Worm (Caenorhabditis elegans): ENCODE data around the gene C18E9.9.

Gene C18E9.9

ce11 chrII:8989444-8989843 is at the start of gene C18E9.9:
C18E9.9 (minus strand) TSS chrII:8989544.
- TF ChIP-seq F13H6.1 (tag; optimal IDR thresholded peaks at IDR 0.05) (no peak), ceh-16 (tag; optimal IDR thresholded peaks at IDR 0.05) (no peak), elt-1 (tag; optimal IDR thresholded peaks at IDR 0.05) (no peak), unc-55 (GFP tag; optimal IDR thresholded peaks at IDR 0.05) (no peak), mab-5 (tag; optimal IDR thresholded peaks at IDR 0.05) (no peak), sma-9 (GFP tag; optimal IDR thresholded peaks at IDR 0.05) (no peak), sma-9 (tag; optimal IDR thresholded peaks at IDR 0.05) (no peak)

- no peak for TF ChIP-seq nhr-237 (tag; optimal IDR thresholded peaks at IDR 0.05)
- TF ChIP-seq fos-1 (tag; optimal IDR thresholded peaks at IDR 0.05), result peak; percentile 15
- no peak for TF ChIP-seq mab-5 (tag; optimal IDR thresholded peaks at IDR 0.05)
- TF ChIP-seq ceh-82 (tag; optimal IDR thresholded peaks at IDR 0.05), result no peak
- TF ChIP-seq lin-39 (tag; optimal IDR thresholded peaks at IDR 0.05), result no peak
- no peak for TF ChIP-seq mbf-1 (tag; optimal IDR thresholded peaks at IDR 0.05)
- TF ChIP-seq lin-13 (GFP tag; optimal IDR thresholded peaks at IDR 0.05), result no peak
- no peak for TF ChIP-seq lsy-2 (tag; optimal IDR thresholded peaks at IDR 0.05)
- TF ChIP-seq R02D3.7 (tag; optimal IDR thresholded peaks at IDR 0.05), result no peak
- TF ChIP-seq Y55F3AM.14 (GFP tag; optimal IDR thresholded peaks at IDR 0.05), result no peak
- TF ChIP-seq nhr-21 (tag; optimal IDR thresholded peaks at IDR 0.05), result no peak
- TF ChIP-seq elt-1 (tag; optimal IDR thresholded peaks at IDR 0.05), result no peak
- TF ChIP-seq skn-1 (tag; optimal IDR thresholded peaks at IDR 0.05), result peak; percentile 94
- no peak for TF ChIP-seq ztf-1 (GFP tag; conservative IDR thresholded peaks at IDR 0.05)
- no peak for TF ChIP-seq aly-2 (tag; optimal IDR thresholded peaks at IDR 0.05)
Measured at ce11 chrII:9038736-9039135, 49.4 kb upstream of the C18E9.9 start.

ce11 chrII:9038201-9038600 is 48.9 kb upstream of the C18E9.9 start, which contains the start of gene gcs-1:
gcs-1 (minus strand) TSS chrII:9038301.
- TF ChIP-seq nhr-21 (tag; optimal IDR thresholded peaks at IDR 0.05) (no peak), nhr-23 (tag; optimal IDR thresholded peaks at IDR 0.05) (no peak), ceh-82 (tag; optimal IDR thresholded peaks at IDR 0.05) (no peak), alr-1 (tag; optimal IDR thresholded peaks at IDR 0.05) (no peak), elt-1 (tag; optimal IDR thresholded peaks at IDR 0.05) (no peak), lsy-2 (tag; optimal IDR thresholded peaks at IDR 0.05) (no peak)

ce11 chrII:9033034-9033433 is 43.7 kb upstream of the C18E9.9 start:
- TF ChIP-seq ztf-1 (GFP tag; conservative IDR thresholded peaks at IDR 0.05) (no peak), egl-27 (tag; optimal IDR thresholded peaks at IDR 0.05) (peak; percentile 52), skn-1 (tag; optimal IDR thresholded peaks at IDR 0.05) (no peak), unc-62 (GFP tag; optimal IDR thresholded peaks at IDR 0.05) (no peak), ceh-82 (tag; optimal IDR thresholded peaks at IDR 0.05) (no peak), Y55F3AM.14 (GFP tag; optimal IDR thresholded peaks at IDR 0.05) (no peak), nhr-21 (tag; optimal IDR thresholded peaks at IDR 0.05) (peak; percentile 81), zag-1 (tag; optimal IDR thresholded peaks at IDR 0.05) (no peak), nhr-11 (tag; optimal IDR thresholded peaks at IDR 0.05) (no peak), lin-39 (tag; optimal IDR thresholded peaks at IDR 0.05) (no peak), sma-3 (GFP tag; optimal IDR thresholded peaks at IDR 0.05) (peak; percentile 12), sem-4 (tag; optimal IDR thresholded peaks at IDR 0.05) (no peak), aly-2 (tag; optimal IDR thresholded peaks at IDR 0.05) (no peak), nhr-23 (tag; optimal IDR thresholded peaks at IDR 0.05) (no peak)

ce11 chrII:9031891-9032290 is 42.5 kb upstream of the C18E9.9 start:
- no peak for TF ChIP-seq lin-39 (tag; optimal IDR thresholded peaks at IDR 0.05)
- no peak for TF ChIP-seq ztf-1 (GFP tag; conservative IDR thresholded peaks at IDR 0.05)
- no peak for TF ChIP-seq unc-39 (tag; optimal IDR thresholded peaks at IDR 0.05)
- no peak for TF ChIP-seq nhr-10 (tag; optimal IDR thresholded peaks at IDR 0.05)
- TF ChIP-seq nhr-25 (tag; optimal IDR thresholded peaks at IDR 0.05), result no peak
- peak; percentile 36 for TF ChIP-seq sma-9 (GFP tag; optimal IDR thresholded peaks at IDR 0.05)
- TF ChIP-seq sma-9 (tag; optimal IDR thresholded peaks at IDR 0.05), result no peak
- TF ChIP-seq mab-5 (tag; optimal IDR thresholded peaks at IDR 0.05), result no peak
- no peak for TF ChIP-seq nhr-6 (tag; optimal IDR thresholded peaks at IDR 0.05)
- no peak for TF ChIP-seq unc-55 (GFP tag; optimal IDR thresholded peaks at IDR 0.05)
- TF ChIP-seq blmp-1 (tag; optimal IDR thresholded peaks at IDR 0.05; ENCODE audit: insufficient read depth), result no peak
- no peak for TF ChIP-seq ceh-16 (tag; optimal IDR thresholded peaks at IDR 0.05)
- TF ChIP-seq snpc-4 (tag; optimal IDR thresholded peaks at IDR 0.05), result no peak
- no peak for TF ChIP-seq elt-3 (tag; optimal IDR thresholded peaks at IDR 0.05)
- TF ChIP-seq ama-1 (optimal IDR thresholded peaks at IDR 0.05), result no peak
- TF ChIP-seq nhr-21 (tag; optimal IDR thresholded peaks at IDR 0.05), result peak; percentile 47
- peak; percentile 10 for TF ChIP-seq fos-1 (tag; optimal IDR thresholded peaks at IDR 0.05)
- TF ChIP-seq nhr-77 (tag; optimal IDR thresholded peaks at IDR 0.05), result no peak
- TF ChIP-seq unc-62 (GFP tag; optimal IDR thresholded peaks at IDR 0.05), result no peak
- TF ChIP-seq F13H6.1 (tag; optimal IDR thresholded peaks at IDR 0.05), result no peak
- TF ChIP-seq nhr-12 (tag; optimal IDR thresholded peaks at IDR 0.05), result no peak
- no peak for TF ChIP-seq ceh-82 (tag; optimal IDR thresholded peaks at IDR 0.05)
- no peak for TF ChIP-seq C34F6.9 (tag; optimal IDR thresholded peaks at IDR 0.05)
- TF ChIP-seq skn-1 (tag; optimal IDR thresholded peaks at IDR 0.05), result no peak
- no peak for TF ChIP-seq aly-2 (tag; optimal IDR thresholded peaks at IDR 0.05)
- TF ChIP-seq nhr-129 (tag; optimal IDR thresholded peaks at IDR 0.05), result peak; percentile 30
- TF ChIP-seq ZK546.5 (tag; optimal IDR thresholded peaks at IDR 0.05), result no peak
- peak; percentile 77 for TF ChIP-seq sma-3 (GFP tag; optimal IDR thresholded peaks at IDR 0.05)
- no peak for TF ChIP-seq zag-1 (tag; optimal IDR thresholded peaks at IDR 0.05)
- no peak for TF ChIP-seq egl-27 (tag; optimal IDR thresholded peaks at IDR 0.05)

Data from whole organism, L2 larva.